Fruit fly (Drosophila melanogaster) whole organism, wandering third instar larva: Measurements from ENCODE around the gene Iyd.
"Not testable (repeated sequence)": the region's sequence is repeated elsewhere in the genome, so short reads cannot be mapped to it uniquely, and the experiment has no call there.

Experiments
- CrebA ChIP-seq: fragments of 200-800 bp; sonication (Bioruptor generic); optimal IDR thresholded peaks from 2 replicates; lab custom pipeline; 2016; ENCODE audit warnings: missing biosample characterization, mild to moderate bottlenecking, missing genetic modification characterization, borderline replicate concordance
- GATAd ChIP-seq: sonication (Bioruptor generic); optimal IDR thresholded peaks from 2 replicates; lab custom pipeline; 2016; ENCODE audit warnings: missing biosample characterization, missing genetic modification characterization
- Hr78 ChIP-seq: fragments of >200 bp; optimal IDR thresholded peaks from 2 replicates; lab custom pipeline; 2017; ENCODE audit warnings: missing biosample characterization, missing genetic modification characterization
- Hr83 ChIP-seq: fragments of 200-300 bp; sonication (Bioruptor generic); optimal IDR thresholded peaks from 2 replicates; lab custom pipeline; 2016; ENCODE audit warnings: missing biosample characterization, mild to moderate bottlenecking, missing genetic modification characterization, moderate library complexity; ENCODE audit not compliant: poor library complexity, severe bottlenecking
- Mio ChIP-seq: sonication (Bioruptor generic); optimal IDR thresholded peaks from 2 replicates; lab custom pipeline; 2016; ENCODE audit warnings: missing biosample characterization, missing genetic modification characterization
- Myc ChIP-seq: fragments of >200 bp; optimal IDR thresholded peaks from 2 replicates; lab custom pipeline; 2017
- N ChIP-seq: fragments of >200 bp; optimal IDR thresholded peaks from 2 replicates; lab custom pipeline; 2018; ENCODE audit warnings: missing biosample characterization, missing external identifiers, missing genetic modification characterization
- OdsH ChIP-seq: fragments of 200-800 bp; sonication (Bioruptor generic); optimal IDR thresholded peaks from 2 replicates; lab custom pipeline; 2016; ENCODE audit warnings: missing biosample characterization, mild to moderate bottlenecking, missing genetic modification characterization
- Vsx2 ChIP-seq: fragments of 200-300, 225-300 bp; sonication (Bioruptor generic); optimal IDR thresholded peaks from 2 replicates; lab custom pipeline; 2018; ENCODE audit warnings: missing biosample characterization, missing genetic modification characterization; ENCODE audit not compliant: partially characterized antibody
- dmrt93B ChIP-seq: fragments of 200-800 bp; sonication (Bioruptor generic); optimal IDR thresholded peaks from 2 replicates; lab custom pipeline; 2018; ENCODE audit warnings: missing biosample characterization, mild to moderate bottlenecking, missing genetic modification characterization
- dsf ChIP-seq: sonication (Bioruptor generic); optimal IDR thresholded peaks from 2 replicates; lab custom pipeline; 2016; ENCODE audit warnings: missing biosample characterization, missing genetic modification characterization, borderline replicate concordance
- h ChIP-seq: fragments of 200-800 bp; sonication (Bioruptor generic); optimal IDR thresholded peaks from 3 replicates; lab custom pipeline; 2016; ENCODE audit warnings: missing biosample characterization, mild to moderate bottlenecking, missing genetic modification characterization
- usp ChIP-seq: fragments of >200 bp; optimal IDR thresholded peaks from 2 replicates; lab custom pipeline; 2017; ENCODE audit warnings: missing biosample characterization, missing genetic modification characterization

dm6 chr3L:11134886-11135285 lies 38.8 kb upstream of the Iyd start, which contains the start of gene CG14143:
- TF ChIP-seq dsf; Myc (lab: Kevin White, UChicago); dmrt93B (GFP tag; lab: Kevin White, UChicago); h (GFP tag; lab: Kevin White, UChicago); Hr78; GATAd (GFP tag; lab: Kevin White, UChicago); OdsH; CrebA (GFP tag; lab: Kevin White, UChicago); Mio (GFP tag; lab: Kevin White, UChicago); Vsx2 (GFP tag; lab: Kevin White, UChicago); usp (GFP tag; lab: Kevin White, UChicago); Hr83 (GFP tag; lab: Kevin White, UChicago); N (GFP tag; lab: Kevin White, UChicago): not testable (repeated sequence)
